Worm (Caenorhabditis elegans): ENCODE results near the gene M163.7.

M163.7 gene

ce11 chrX:14481637-14482036 is 17.0 kb downstream of the M163.7 start:
- TF ChIP-seq K12H6.12 (tag; optimal IDR thresholded peaks at IDR 0.05) (no peak), egrh-3 (GFP tag; IDR thresholded peaks at IDR 0.05) (peak; percentile 50; the same call in 1 of the 2 replicates), nfyb-1 (GFP tag; IDR thresholded peaks at IDR 0.05) (no peak), F57A8.1 (GFP tag; optimal IDR thresholded peaks at IDR 0.05) (no peak), xnd-1 (tag; optimal IDR thresholded peaks at IDR 0.05) (no peak), snpc-4 (GFP tag; optimal IDR thresholded peaks at IDR 0.05) (no peak), snpc-4 (tag; optimal IDR thresholded peaks at IDR 0.05) (peak in 3 of 4 experiments; percentile 32 to 88 (median 82)), F22D6.2 (tag; optimal IDR thresholded peaks at IDR 0.05) (no peak), zfh-2 (GFP tag; conservative IDR thresholded peaks at IDR 0.05) (peak; percentile 78), ceh-91 (GFP tag; IDR thresholded peaks at IDR 0.05) (no peak), madf-3 (GFP tag; IDR thresholded peaks at IDR 0.05) (no peak), nhr-80 (tag; optimal IDR thresholded peaks at IDR 0.05) (no peak)

- TF ChIP-seq tbx-9 (tag; optimal IDR thresholded peaks at IDR 0.05; ENCODE audit: borderline replicate concordance) (no peak), unc-62 (GFP tag; optimal IDR thresholded peaks at IDR 0.05) (no peak), F57A8.1 (GFP tag; optimal IDR thresholded peaks at IDR 0.05) (no peak), hlh-12 (tag; optimal IDR thresholded peaks at IDR 0.05) (no peak), aptf-3 (GFP tag; IDR thresholded peaks at IDR 0.05) (no peak), attf-6 (GFP tag; IDR thresholded peaks at IDR 0.05) (no peak), rcor-1 (GFP tag; IDR thresholded peaks at IDR 0.05) (no peak), madf-8 (GFP tag; conservative IDR thresholded peaks at IDR 0.05) (no peak), let-607 (tag; optimal IDR thresholded peaks at IDR 0.05) (no peak), F57C9.4 (tag; optimal IDR thresholded peaks at IDR 0.05) (no peak), K12H6.12 (tag; optimal IDR thresholded peaks at IDR 0.05) (no peak), hlh-26 (GFP tag; conservative IDR thresholded peaks at IDR 0.05) (no peak), zim-3 (tag; optimal IDR thresholded peaks at IDR 0.05) (no peak), nhr-120 (GFP tag; IDR thresholded peaks at IDR 0.05) (no peak)
Measured at ce11 chrX:14484827-14485226, 20.2 kb downstream of the M163.7 start, which contains the start of gene M163.8. M163.8 (plus strand) TSS chrX:14485127.

- no peak for TF ChIP-seq F57A8.1 (GFP tag; optimal IDR thresholded peaks at IDR 0.05)
- TF ChIP-seq fkh-3 (tag; optimal IDR thresholded peaks at IDR 0.05): no peak
- no peak for TF ChIP-seq ztf-6 (GFP tag; IDR thresholded peaks at IDR 0.05)
- TF ChIP-seq attf-5 (GFP tag; optimal IDR thresholded peaks at IDR 0.05): no peak
- TF ChIP-seq D2030.7 (GFP tag; IDR thresholded peaks at IDR 0.05): no peak
- no peak for TF ChIP-seq attf-3 (GFP tag; conservative IDR thresholded peaks at IDR 0.05)
- TF ChIP-seq T26A5.8 (tag; optimal IDR thresholded peaks at IDR 0.05): no peak
- no peak for TF ChIP-seq snpc-3.4 (tag; optimal IDR thresholded peaks at IDR 0.05)
- no peak for TF ChIP-seq F33H1.4 (GFP tag; IDR thresholded peaks at IDR 0.05)
- TF ChIP-seq madf-8 (GFP tag; conservative IDR thresholded peaks at IDR 0.05): no peak
- TF ChIP-seq snpc-1.3 (tag; optimal IDR thresholded peaks at IDR 0.05; ENCODE audit: insufficient read depth): no peak
- TF ChIP-seq snpc-4 (GFP tag; optimal IDR thresholded peaks at IDR 0.05): no peak
- TF ChIP-seq snpc-4 (tag; optimal IDR thresholded peaks at IDR 0.05): no peak
- no peak for TF ChIP-seq ztf-22 (GFP tag; optimal IDR thresholded peaks at IDR 0.05)
- TF ChIP-seq B0019.2 (GFP tag; conservative IDR thresholded peaks at IDR 0.05): no peak
- no peak for TF ChIP-seq zim-3 (tag; optimal IDR thresholded peaks at IDR 0.05)
- TF ChIP-seq ceh-58 (GFP tag; IDR thresholded peaks at IDR 0.05): no peak
- no peak for TF ChIP-seq snpc-1.1 (tag; optimal IDR thresholded peaks at IDR 0.05; ENCODE audit: insufficient read depth)
- TF ChIP-seq repo-1 (tag; optimal IDR thresholded peaks at IDR 0.05): no peak
- no peak for TF ChIP-seq lir-1 (GFP tag; conservative IDR thresholded peaks at IDR 0.05)
- TF ChIP-seq nhr-90 (tag; optimal IDR thresholded peaks at IDR 0.05): no peak
Measured at ce11 chrX:14486503-14486902, 21.9 kb downstream of the M163.7 start.
